Fruit fly (Drosophila melanogaster): Measurements from ENCODE around the gene CG42537.

The CG42537 gene

dm6 chr3R:6350755-6351154, 26.8 kb upstream of the CG42537 start, which contains the start of gene Pak (continued):
- TF ChIP-seq CG2129 (GFP tag; IDR thresholded peaks at IDR 0.05; ENCODE audit: partially characterized antibody) (peak; percentile 76), Taf1 (GFP tag; IDR thresholded peaks at IDR 0.05) (no peak), CG17829 (tag; optimal IDR thresholded peaks at IDR 0.05) (no peak), Ets65A (GFP tag) (no peak), crp (GFP tag; optimal IDR thresholded peaks at IDR 0.05) (no peak), ftz-f1 (GFP tag; optimal IDR thresholded peaks at IDR 0.05) (no peak), CG14710 (tag; optimal IDR thresholded peaks at IDR 0.05) (peak; percentile 43), chn (GFP tag; optimal IDR thresholded peaks at IDR 0.05) (no peak), ab (GFP tag; optimal IDR thresholded peaks at IDR 0.05) (no peak), Atf-2 (GFP tag; optimal IDR thresholded peaks at IDR 0.05) (no peak), CG15073 (GFP tag; optimal IDR thresholded peaks at IDR 0.05) (no peak), lov (optimal IDR thresholded peaks at IDR 0.05) (no peak), lov (GFP tag; IDR thresholded peaks at IDR 0.05) (no peak), Sry-δ (GFP tag; optimal IDR thresholded peaks at IDR 0.05) (peak; percentile 97), fd3F (GFP tag; optimal IDR thresholded peaks at IDR 0.05) (no peak), odd (GFP tag; optimal IDR thresholded peaks at IDR 0.05) (no peak), cad (GFP tag; optimal IDR thresholded peaks at IDR 0.05) (no peak), CG7928 (GFP tag; optimal IDR thresholded peaks at IDR 0.05) (no peak), CG17361 (GFP tag; IDR thresholded peaks at IDR 0.05) (no peak), chinmo (GFP tag; IDR thresholded peaks at IDR 0.05; ENCODE audit: partially characterized antibody) (peak; percentile 89; the same call in 2 of the 4 replicates), br (optimal IDR thresholded peaks at IDR 0.05) (no peak), CG2116 (GFP tag; optimal IDR thresholded peaks at IDR 0.05) (peak; percentile 56), slp2 (GFP tag; optimal IDR thresholded peaks at IDR 0.05) (no peak), CG13287 (GFP tag; IDR thresholded peaks at IDR 0.05; ENCODE audit: partially characterized antibody) (peak; percentile 95), Fer1 (GFP tag; optimal IDR thresholded peaks at IDR 0.05) (no peak), PHDP (tag; optimal IDR thresholded peaks at IDR 0.05) (no peak), CG3163 (GFP tag; optimal IDR thresholded peaks at IDR 0.05) (no peak), CG6791 (GFP tag; IDR thresholded peaks at IDR 0.05; ENCODE audit: partially characterized antibody) (peak; percentile 96), HmgD (GFP tag; optimal IDR thresholded peaks at IDR 0.05) (no peak), CG15696 (tag; optimal IDR thresholded peaks at IDR 0.05) (no peak), CG32532 (GFP tag; IDR thresholded peaks at IDR 0.05) (no peak), CG43689 (GFP tag; IDR thresholded peaks at IDR 0.05) (no peak), crc (GFP tag; optimal IDR thresholded peaks at IDR 0.05) (no peak), CG7372 (GFP tag; IDR thresholded peaks at IDR 0.05) (no peak), cwo (GFP tag; optimal IDR thresholded peaks at IDR 0.05) (no peak), CG18262 (tag; optimal IDR thresholded peaks at IDR 0.05) (no peak), Hmr (GFP tag; optimal IDR thresholded peaks at IDR 0.05) (no peak), CG11247 (GFP tag; IDR thresholded peaks at IDR 0.05) (no peak), dimm (GFP tag; IDR thresholded peaks at IDR 0.05) (no peak), Med (GFP tag) (peak; percentile 59), CG17186 (GFP tag; optimal IDR thresholded peaks at IDR 0.05) (peak; percentile 25), CG13424 (tag; optimal IDR thresholded peaks at IDR 0.05) (no peak), CG7745 (tag; optimal IDR thresholded peaks at IDR 0.05) (no peak), CG10267 (tag; optimal IDR thresholded peaks at IDR 0.05) (peak; percentile 27), CG30020 (tag; optimal IDR thresholded peaks at IDR 0.05) (peak; percentile 57), Max (GFP tag; optimal IDR thresholded peaks at IDR 0.05) (no peak), CG1233 (GFP tag; optimal IDR thresholded peaks at IDR 0.05) (no peak), prd (optimal IDR thresholded peaks at IDR 0.05) (no peak), prd (GFP tag; IDR thresholded peaks at IDR 0.05) (no peak), CG14667 (GFP tag; IDR thresholded peaks at IDR 0.05) (no peak), seq (GFP tag; IDR thresholded peaks at IDR 0.05) (no peak), grau (tag; optimal IDR thresholded peaks at IDR 0.05) (no peak), ap (GFP tag; IDR thresholded peaks at IDR 0.05) (no peak)

All from whole organism, embryonic.